Worm (Caenorhabditis elegans): ENCODE data around the gene F13E9.13.

DNA sequence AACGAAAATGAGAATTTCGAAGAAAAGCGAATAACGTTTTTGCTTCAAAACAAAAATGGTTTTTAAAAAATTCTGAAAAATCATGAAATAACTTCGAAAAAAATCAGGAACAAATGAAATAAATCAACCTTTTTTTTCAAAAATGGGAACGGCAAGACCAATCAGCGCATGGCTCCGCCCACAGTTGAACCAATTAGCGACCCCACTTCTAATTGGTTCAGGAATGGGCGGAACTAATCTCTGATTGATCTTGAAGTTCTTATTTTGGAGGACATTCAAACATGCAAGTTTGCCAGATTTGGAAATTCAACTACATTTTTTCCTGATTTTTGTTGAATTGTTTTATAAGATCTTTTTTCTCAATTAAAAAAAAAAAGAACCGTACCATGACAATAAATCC, 25.4 kb upstream of the F13E9.13 start:
- no peak for TF ChIP-seq mep-1 (tag; optimal IDR thresholded peaks at IDR 0.05)
- TF ChIP-seq nhr-6 (tag; optimal IDR thresholded peaks at IDR 0.05): no peak

All from whole organism, L4 larva.